Fruit fly (Drosophila melanogaster) S2 (cell line): ENCODE data around the gene Eip63E.

Experiments used
- CG8478 ChIP-seq: fragments of >200 bp; optimal IDR thresholded peaks from 2 replicates; lab custom pipeline; 2018
- CTCF ChIP-seq, 2 experiments: fragments of >200 bp; optimal IDR thresholded peaks; 2 replicates each; lab custom pipeline; 2018

DNA sequence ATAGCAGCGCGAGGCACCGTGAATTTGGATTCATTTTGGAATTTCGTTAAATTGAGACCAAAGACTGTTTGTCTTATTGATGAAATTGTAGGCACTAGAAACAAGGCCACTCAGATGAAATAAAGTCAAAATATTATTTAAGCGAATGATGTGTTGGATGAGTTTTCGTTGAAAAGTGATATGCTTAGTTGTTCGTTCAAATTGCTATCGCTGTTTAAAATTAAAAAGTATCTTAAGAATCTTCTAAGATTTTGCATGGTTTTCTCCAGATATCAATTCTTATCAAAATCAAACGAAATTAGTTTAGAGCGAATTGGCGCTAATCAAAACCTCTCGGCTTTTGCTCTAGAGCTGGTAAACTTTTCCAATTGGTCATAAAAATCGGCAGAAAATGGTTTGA is 105.4 kb downstream of the Eip63E start, which contains the start of gene CG14974:
- TF ChIP-seq CG8478 (lab: Kevin White, UChicago), result no peak
- no peak for TF ChIP-seq CTCF (optimal IDR thresholded peaks at IDR 0.05; lab: Kevin White, UChicago)
